Worm (Caenorhabditis elegans) whole organism, L4/young adult: Measurements from ENCODE around the gene F28D1.6.

Experiments
- W03F9.2 ChIP-seq: fragments of 150-350 bp; optimal IDR thresholded peaks from 2 replicates; lab custom pipeline; 2014; ENCODE audit warnings: missing biosample characterization, missing genetic modification characterization
- him-1 ChIP-seq: sonication (generic microtip); optimal IDR thresholded peaks from 2 replicates; lab custom pipeline; 2016; ENCODE audit warnings: missing genotype, missing genetic modification reagents, missing genetic modification characterization, missing compliant biosample characterization

ce11 chrIV:12350235-12350634 lies 34.7 kb downstream of the F28D1.6 start:
- TF ChIP-seq him-1 (tag; lab: Kevin White, UChicago) (no peak), W03F9.2 (tag; lab: Kevin White, UChicago) (no peak)
